Fruit fly (Drosophila melanogaster): ENCODE data around the gene Atg4a.

Atg4a gene

dm6 chr2L:1075753-1076152, 5.0 kb upstream of the Atg4a start (continued):
- TF ChIP-seq Blimp-1 (GFP tag; optimal IDR thresholded peaks at IDR 0.05) (peak; percentile 91), CG9932 (GFP tag; IDR thresholded peaks at IDR 0.05) (peak; percentile 60), NFAT (GFP tag; IDR thresholded peaks at IDR 0.05) (peak; percentile 63; the same call in 1 of the 2 replicates), bsh (GFP tag; optimal IDR thresholded peaks at IDR 0.05) (peak; percentile 41 to 96), CG14965 (GFP tag; optimal IDR thresholded peaks at IDR 0.05; ENCODE audit: borderline replicate concordance) (peak; percentile 70), usp (GFP tag; optimal IDR thresholded peaks at IDR 0.05) (no peak), bbx (GFP tag; IDR thresholded peaks at IDR 0.05; ENCODE audit: partially characterized antibody) (no peak), Usf (GFP tag; optimal IDR thresholded peaks at IDR 0.05) (peak; percentile 81), CG12744 (GFP tag; optimal IDR thresholded peaks at IDR 0.05) (peak; percentile 74), Awh (GFP tag; IDR thresholded peaks at IDR 0.05) (peak; percentile 95), ara (GFP tag; IDR thresholded peaks at IDR 0.05) (peak; percentile 97), CG3407 (GFP tag; optimal IDR thresholded peaks at IDR 0.05) (peak; percentile 92), CG4854 (GFP tag; optimal IDR thresholded peaks at IDR 0.05) (peak; percentile 80), Hr78 (GFP tag; optimal IDR thresholded peaks at IDR 0.05) (peak in 1 of 2 experiments; percentile 68), lmd (GFP tag; IDR thresholded peaks at IDR 0.05) (peak; percentile 93), CG16779 (GFP tag; IDR thresholded peaks at IDR 0.05) (peak; percentile 84; the same call in 1 of the 2 replicates), CG4617 (GFP tag; optimal IDR thresholded peaks at IDR 0.05; ENCODE audit: borderline replicate concordance) (peak; percentile 90), CG17359 (tag; optimal IDR thresholded peaks at IDR 0.05) (peak; percentile 93), Nf-YC (tag; optimal IDR thresholded peaks at IDR 0.05) (no peak), unpg (GFP tag; optimal IDR thresholded peaks at IDR 0.05) (peak; percentile 90), jing (GFP tag; optimal IDR thresholded peaks at IDR 0.05) (peak; percentile 92), CG11085 (GFP tag; IDR thresholded peaks at IDR 0.05) (peak; percentile 69; the same call in 1 of the 2 replicates), CG34224 (GFP tag; IDR thresholded peaks at IDR 0.05; ENCODE audit: partially characterized antibody) (no peak), Taf1 (GFP tag; IDR thresholded peaks at IDR 0.05) (peak; percentile 45; the same call in 1 of the 2 replicates), sqz (GFP tag; optimal IDR thresholded peaks at IDR 0.05) (peak; percentile 54), Asciz (GFP tag; optimal IDR thresholded peaks at IDR 0.05) (peak; percentile 82), CG2116 (GFP tag; optimal IDR thresholded peaks at IDR 0.05) (peak; percentile 62), CG17912 (GFP tag; optimal IDR thresholded peaks at IDR 0.05) (peak; percentile 33), Scr (GFP tag; IDR thresholded peaks at IDR 0.05; ENCODE audit: partially characterized antibody) (no peak), CG2129 (GFP tag; IDR thresholded peaks at IDR 0.05; ENCODE audit: partially characterized antibody) (no peak), Dp (GFP tag; optimal IDR thresholded peaks at IDR 0.05) (no peak), Ptx1 (GFP tag; IDR thresholded peaks at IDR 0.05) (peak; percentile 95), CG11723 (GFP tag; optimal IDR thresholded peaks at IDR 0.05) (peak; percentile 81), PHDP (tag; optimal IDR thresholded peaks at IDR 0.05) (peak; percentile 86), Elba2 (GFP tag; optimal IDR thresholded peaks at IDR 0.05) (peak; percentile 49), al (GFP tag; IDR thresholded peaks at IDR 0.05) (peak; percentile 43; the same call in 1 of the 2 replicates), ab (GFP tag; optimal IDR thresholded peaks at IDR 0.05) (peak; percentile 89), CG10959 (GFP tag; IDR thresholded peaks at IDR 0.05) (peak; percentile 96), stwl (tag; optimal IDR thresholded peaks at IDR 0.05) (peak; percentile 44), so (GFP tag; IDR thresholded peaks at IDR 0.05) (peak; percentile 91; the same call in 2 of the 3 replicates), tup (GFP tag; optimal IDR thresholded peaks at IDR 0.05) (peak; percentile 85), Meics (GFP tag; optimal IDR thresholded peaks at IDR 0.05) (peak; percentile 61), CG10565 (GFP tag; optimal IDR thresholded peaks at IDR 0.05) (peak; percentile 41), dmrt11E (tag; optimal IDR thresholded peaks at IDR 0.05) (peak; percentile 94), CG33557 (GFP tag; optimal IDR thresholded peaks at IDR 0.05) (peak; percentile 87), CG12219 (GFP tag; optimal IDR thresholded peaks at IDR 0.05) (peak; percentile 89), chm (GFP tag; IDR thresholded peaks at IDR 0.05) (peak; percentile 97), Sox100B (GFP tag; optimal IDR thresholded peaks at IDR 0.05) (no peak), amos (GFP tag; IDR thresholded peaks at IDR 0.05; ENCODE audit: partially characterized antibody) (no peak)

Data from whole organism, embryonic.